Worm (Caenorhabditis elegans) whole organism, late embryonic: ENCODE results near the gene elc-1.

Source experiments
- ceh-30 ChIP-seq: fragments of 150-350 bp; optimal IDR thresholded peaks from 2 replicates; lab custom pipeline; 2014; ENCODE audit warnings: missing biosample characterization, missing genetic modification characterization
- ets-4 ChIP-seq: sonication (generic microtip); optimal IDR thresholded peaks from 2 replicates; lab custom pipeline; 2016; ENCODE audit warnings: missing genetic modification characterization, missing compliant biosample characterization
- fkh-6 ChIP-seq: sonication (generic microtip); optimal IDR thresholded peaks from 2 replicates; lab custom pipeline; 2016; ENCODE audit warnings: missing genetic modification characterization, missing compliant biosample characterization
- nfya-1 ChIP-seq: sonication (generic microtip); optimal IDR thresholded peaks from 2 replicates; lab custom pipeline; 2017; ENCODE audit warnings: missing genetic modification characterization, mild to moderate bottlenecking, missing compliant biosample characterization, antibody characterized with exemption, moderate library complexity
- nhr-11 ChIP-seq: fragments of 150-350 bp; optimal IDR thresholded peaks from 2 replicates; lab custom pipeline; 2014; ENCODE audit warnings: missing biosample characterization, missing genetic modification characterization
- pha-4 ChIP-seq: fragments of 150-350 bp; optimal IDR thresholded peaks from 2 replicates; lab custom pipeline; 2018; ENCODE audit warnings: missing biosample characterization, missing genetic modification reagents, missing genetic modification characterization
- pqm-1 ChIP-seq: sonication (generic microtip); optimal IDR thresholded peaks from 2 replicates; lab custom pipeline; 2016; ENCODE audit warnings: missing genetic modification characterization, missing compliant biosample characterization

DNA sequence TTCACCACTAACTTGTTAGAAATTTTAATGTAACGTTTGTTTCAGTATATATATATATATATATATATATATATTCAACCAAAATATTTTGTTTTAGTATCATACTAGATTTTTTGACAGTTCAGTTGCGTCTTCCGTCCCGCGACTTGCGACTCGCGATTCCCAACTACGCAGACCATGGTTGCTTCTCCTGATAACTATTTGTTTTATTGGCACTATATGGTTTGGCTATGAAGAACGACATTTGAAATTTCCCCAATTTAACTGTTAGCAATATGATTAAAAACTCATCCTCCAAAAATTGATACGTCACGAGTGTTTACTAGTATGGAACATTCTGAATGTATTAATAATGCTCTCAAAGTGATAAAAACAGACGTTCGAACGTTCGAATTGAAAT is 32.3 kb downstream of the elc-1 start:
- TF ChIP-seq pha-4 (tag; lab: Kevin White, UChicago) (no peak), ets-4 (no peak), pqm-1 (tag; lab: Kevin White, UChicago) (no peak), fkh-6 (tag; lab: Kevin White, UChicago) (no peak), ceh-30 (tag; lab: Kevin White, UChicago) (no peak), nhr-11 (tag; lab: Kevin White, UChicago) (no peak), nfya-1 (tag; lab: Kevin White, UChicago) (no peak)
